Worm (Caenorhabditis elegans) whole organism, L1 larva: ENCODE data around the gene M88.4.

Experiments used
- aly-2 ChIP-seq: fragments of 150-350 bp; optimal IDR thresholded peaks from 2 replicates; lab custom pipeline; 2014; ENCODE audit warnings: missing biosample characterization, missing genetic modification characterization
- ama-1 ChIP-seq: fragments of 150-350 bp; optimal IDR thresholded peaks from 2 replicates; lab custom pipeline; 2014
- ceh-8 ChIP-seq: fragments of 200-800 bp; sonication (Bioruptor generic); optimal IDR thresholded peaks from 2 replicates; lab custom pipeline; 2018; ENCODE audit warnings: mild to moderate bottlenecking, missing genetic modification characterization, moderate library complexity, missing compliant biosample characterization
- hpl-2 ChIP-seq: fragments of 150-350 bp; optimal IDR thresholded peaks from 2 replicates; lab custom pipeline; 2014; ENCODE audit warnings: missing biosample characterization, missing genetic modification reagents, missing genetic modification characterization
- lin-13 ChIP-seq: fragments of 150-350 bp; optimal IDR thresholded peaks from 2 replicates; lab custom pipeline; 2014; ENCODE audit warnings: missing biosample characterization, missing genetic modification reagents, missing genetic modification characterization
- lin-39 ChIP-seq: fragments of 150-350 bp; optimal IDR thresholded peaks from 2 replicates; lab custom pipeline; 2014; ENCODE audit warnings: missing biosample characterization, missing genetic modification reagents, missing genetic modification characterization
- sox-4 ChIP-seq: sonication (generic microtip); optimal IDR thresholded peaks from 2 replicates; lab custom pipeline; 2016; ENCODE audit warnings: missing genetic modification characterization, missing compliant biosample characterization
- unc-62 ChIP-seq: fragments of 150-350 bp; optimal IDR thresholded peaks from 2 replicates; lab custom pipeline; 2014; ENCODE audit warnings: missing biosample characterization, missing genetic modification reagents, missing genetic modification characterization

DNA sequence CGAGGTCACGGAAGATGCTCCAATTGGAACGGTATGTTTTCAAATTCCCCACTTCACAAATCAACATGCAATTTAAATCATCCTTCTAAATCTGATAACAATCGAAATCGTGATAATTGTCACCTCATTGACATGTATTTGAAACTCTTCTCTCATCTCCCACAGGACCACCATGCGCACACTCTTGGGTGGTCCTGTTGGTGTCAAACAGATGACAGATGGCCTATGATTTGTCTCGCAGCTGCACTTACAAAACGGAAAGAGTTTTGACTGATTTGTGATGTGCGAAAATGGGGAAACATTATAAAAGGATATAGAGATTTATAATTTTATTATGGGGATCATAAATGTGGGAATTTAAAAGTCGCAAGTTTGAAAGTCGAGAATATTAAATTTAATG, 25.4 kb upstream of the M88.4 start:
- TF ChIP-seq ceh-8 (GFP tag; lab: Kevin White, UChicago) (no peak), lin-13 (GFP tag; lab: Kevin White, UChicago) (no peak), ama-1 (lab: Kevin White, UChicago) (no peak), hpl-2 (GFP tag; lab: Kevin White, UChicago) (no peak), lin-39 (no peak), aly-2 (tag; lab: Kevin White, UChicago) (no peak), sox-4 (tag; lab: Kevin White, UChicago) (no peak), unc-62 (no peak)
